Fruit fly (Drosophila melanogaster) whole organism, embryonic: ENCODE measurements around the gene CG34244.
A peak's percentile ranks its signal among the peaks of the same experiment; 100 is the strongest.

Experiments
- Blimp-1 ChIP-seq: fragments of 200-800 bp; sonication (Bioruptor generic); optimal IDR thresholded peaks from 3 replicates; lab custom pipeline; 2018; ENCODE audit warnings: missing biosample characterization, missing genetic modification characterization, mild to moderate bottlenecking, moderate library complexity, missing genetic modification reagents
- CG10979 ChIP-seq: fragments of 200-800 bp; sonication (Bioruptor generic); optimal IDR thresholded peaks from 2 replicates; lab custom pipeline; 2018; ENCODE audit warnings: missing biosample characterization, mild to moderate bottlenecking, missing genetic modification characterization, moderate library complexity
- CG11085 ChIP-seq: fragments of 200-800 bp; sonication (Bioruptor generic); IDR thresholded peaks from 2 replicates; pipeline ENCODE4 v1.3.6; 2022; ENCODE audit warnings: missing biosample characterization, missing genetic modification characterization
- CG12659 ChIP-seq: fragments of 200-800 bp; sonication (Bioruptor generic); optimal IDR thresholded peaks from 3 replicates; lab custom pipeline; 2017; ENCODE audit warnings: mild to moderate bottlenecking, missing biosample characterization, missing genetic modification reagents, missing genetic modification characterization
- CG13287 ChIP-seq: fragments of 200-800 bp; sonication (Bioruptor generic); IDR thresholded peaks from 2 replicates; pipeline ENCODE4 v1.3.6; 2022; ENCODE audit warnings: missing biosample characterization, missing genetic modification characterization; ENCODE audit not compliant: partially characterized antibody
- CG15514 ChIP-seq: fragments of 200-800 bp; sonication (Bioruptor generic); optimal IDR thresholded peaks from 3 replicates; lab custom pipeline; 2017; ENCODE audit warnings: missing biosample characterization, missing genetic modification characterization, mild to moderate bottlenecking, moderate library complexity, missing genetic modification reagents
- CG1603 ChIP-seq: fragments of 200-800 bp; sonication (Bioruptor generic); optimal IDR thresholded peaks from 2 replicates; lab custom pipeline; 2019; ENCODE audit warnings: missing biosample characterization, mild to moderate bottlenecking, missing genetic modification characterization, moderate library complexity
- CG1792 ChIP-seq: fragments of 200-800 bp; sonication (Bioruptor generic); optimal IDR thresholded peaks from 2 replicates; lab custom pipeline; 2016; ENCODE audit warnings: missing biosample characterization, missing genetic modification characterization
- CG2129 ChIP-seq: fragments of 200-800 bp; sonication (Bioruptor generic); IDR thresholded peaks from 2 replicates; pipeline ENCODE4 v1.3.6; 2022; ENCODE audit warnings: missing biosample characterization, missing genetic modification characterization; ENCODE audit not compliant: partially characterized antibody
- CG2678 ChIP-seq: fragments of 200-800 bp; sonication (Bioruptor generic); optimal IDR thresholded peaks from 3 replicates; lab custom pipeline; 2019; ENCODE audit warnings: missing biosample characterization, mild to moderate bottlenecking, missing genetic modification characterization, moderate library complexity
- CG3407 ChIP-seq: fragments of 200-800 bp; sonication (Bioruptor generic); optimal IDR thresholded peaks from 2 replicates; lab custom pipeline; 2018; ENCODE audit warnings: missing biosample characterization, mild to moderate bottlenecking, missing genetic modification characterization
- CG34376 ChIP-seq: fragments of 200-800 bp; sonication (Bioruptor generic); optimal IDR thresholded peaks from 2 replicates; lab custom pipeline; 2018; ENCODE audit warnings: missing biosample characterization, mild to moderate bottlenecking, missing genetic modification characterization
- CG4617 ChIP-seq: fragments of 200-800 bp; sonication (Bioruptor generic); optimal IDR thresholded peaks from 3 replicates; lab custom pipeline; 2016; ENCODE audit warnings: missing biosample characterization, missing genetic modification characterization, borderline replicate concordance
- CG6791 ChIP-seq: fragments of 200-800 bp; sonication (Bioruptor generic); IDR thresholded peaks from 3 replicates; pipeline ENCODE4 v1.3.6; 2022; ENCODE audit warnings: missing biosample characterization, missing genetic modification characterization; ENCODE audit not compliant: partially characterized antibody
- CG8290 ChIP-seq, 3 experiments: fragments of 200-800 bp; sonication (Bioruptor generic); optimal IDR thresholded peaks; 2 replicates each; lab custom pipeline; 2016 to 2019; ENCODE audit warnings: missing biosample characterization in 3 of 3, missing genetic modification characterization in 3 of 3, mild to moderate bottlenecking in 2 of 3, moderate library complexity in 1 of 3
- CG8359 ChIP-seq: fragments of 200-800 bp; sonication (Bioruptor generic); optimal IDR thresholded peaks from 2 replicates; lab custom pipeline; 2017; ENCODE audit warnings: missing biosample characterization, mild to moderate bottlenecking, missing genetic modification characterization, borderline replicate concordance
- CG9215 ChIP-seq: fragments of 200-800 bp; sonication (Bioruptor generic); IDR thresholded peaks from 2 replicates; pipeline ENCODE4 v1.3.6; 2022; ENCODE audit warnings: missing biosample characterization, missing genetic modification characterization
- Dad ChIP-seq: fragments of 200-800 bp; sonication (Bioruptor generic); optimal IDR thresholded peaks from 3 replicates; lab custom pipeline; 2016; ENCODE audit warnings: missing biosample characterization, missing genetic modification characterization
- ERR ChIP-seq: fragments of 200-800 bp; sonication (Bioruptor generic); optimal IDR thresholded peaks from 2 replicates; lab custom pipeline; 2016; ENCODE audit warnings: missing biosample characterization, missing genetic modification characterization
- HmgD ChIP-seq: fragments of 200-800 bp; sonication (Bioruptor generic); optimal IDR thresholded peaks from 3 replicates; lab custom pipeline; 2016; ENCODE audit warnings: missing biosample characterization, missing genetic modification characterization
- HmgZ ChIP-seq: fragments of 200-800 bp; sonication (Bioruptor generic); optimal IDR thresholded peaks from 2 replicates; lab custom pipeline; 2018; ENCODE audit warnings: missing biosample characterization, mild to moderate bottlenecking, missing genetic modification characterization
- Kr ChIP-seq: fragments of 200-800 bp; sonication (Bioruptor generic); optimal IDR thresholded peaks from 2 replicates; lab custom pipeline; 2017; ENCODE audit warnings: missing biosample characterization, mild to moderate bottlenecking, missing genetic modification characterization
- Mes4 ChIP-seq: fragments of 200-800 bp; sonication (Bioruptor generic); optimal IDR thresholded peaks from 2 replicates; lab custom pipeline; 2016; ENCODE audit warnings: missing biosample characterization, missing genetic modification characterization
- NK7.1 ChIP-seq: fragments of 200-800 bp; sonication (Bioruptor generic); optimal IDR thresholded peaks from 3 replicates; lab custom pipeline; 2016; ENCODE audit warnings: missing biosample characterization, missing genetic modification characterization
- Pdp1 ChIP-seq, 2 experiments: fragments of 200-800 bp; sonication (Bioruptor generic); optimal IDR thresholded peaks; 3 replicates each; lab custom pipeline; 2016; ENCODE audit warnings: missing biosample characterization in 2 of 2, missing genetic modification characterization in 2 of 2, mild to moderate bottlenecking in 1 of 2, moderate library complexity in 1 of 2
- ato ChIP-seq: fragments of 200-800 bp; sonication (Bioruptor generic); IDR thresholded peaks from 2 replicates; pipeline ENCODE4 v1.3.6; 2022; ENCODE audit warnings: missing biosample characterization, missing genetic modification characterization; ENCODE audit not compliant: partially characterized antibody
- cg ChIP-seq: fragments of 200-800 bp; sonication (Bioruptor generic); optimal IDR thresholded peaks from 3 replicates; lab custom pipeline; 2019; ENCODE audit warnings: missing biosample characterization, mild to moderate bottlenecking, missing genetic modification characterization, moderate library complexity
- chinmo ChIP-seq: fragments of 200-800 bp; sonication (Bioruptor generic); IDR thresholded peaks from 4 replicates; pipeline ENCODE4 v1.3.6; 2022; ENCODE audit warnings: missing biosample characterization, missing genetic modification characterization; ENCODE audit not compliant: partially characterized antibody
- crol ChIP-seq: fragments of 200-800 bp; sonication (Bioruptor generic); IDR thresholded peaks from 2 replicates; pipeline ENCODE4 v1.3.6; 2022; ENCODE audit warnings: missing biosample characterization, missing genetic modification characterization
- crp ChIP-seq, 2 experiments: fragments of 200-800 bp; sonication (Bioruptor generic); optimal IDR thresholded peaks; 2 replicates in 1 of 2; 3 replicates in 1 of 2; lab custom pipeline; 2017; ENCODE audit warnings: missing biosample characterization in 2 of 2, missing genetic modification characterization in 2 of 2, mild to moderate bottlenecking in 1 of 2, moderate library complexity in 1 of 2
- danr ChIP-seq: fragments of 200-800 bp; sonication (Bioruptor generic); IDR thresholded peaks from 2 replicates; pipeline ENCODE4 v1.3.6; 2022; ENCODE audit warnings: missing biosample characterization, missing genetic modification characterization
- gcm ChIP-seq: fragments of 200-800 bp; sonication (Bioruptor generic); optimal IDR thresholded peaks from 2 replicates; lab custom pipeline; 2019; ENCODE audit warnings: missing biosample characterization, mild to moderate bottlenecking, missing genetic modification characterization, moderate library complexity
- kay ChIP-seq: fragments of 200-800 bp; sonication (Bioruptor generic); optimal IDR thresholded peaks from 2 replicates; lab custom pipeline; 2016; ENCODE audit warnings: missing biosample characterization, missing genetic modification characterization
- ken ChIP-seq: fragments of 200-800 bp; sonication (Bioruptor generic); IDR thresholded peaks from 3 replicates; pipeline ENCODE4 v1.3.6; 2022; ENCODE audit warnings: missing biosample characterization, missing genetic modification characterization
- knrl ChIP-seq: fragments of 200-800 bp; sonication (Bioruptor generic); IDR thresholded peaks from 3 replicates; pipeline ENCODE4 v1.3.6; 2022; ENCODE audit warnings: missing biosample characterization, missing genetic modification characterization; ENCODE audit not compliant: partially characterized antibody
- nau ChIP-seq: fragments of 200-800 bp; sonication (Bioruptor generic); optimal IDR thresholded peaks from 3 replicates; lab custom pipeline; 2017; ENCODE audit warnings: missing biosample characterization, mild to moderate bottlenecking, missing genetic modification characterization, missing genetic modification reagents
- nerfin-1 ChIP-seq: fragments of 200-800 bp; sonication (Bioruptor generic); optimal IDR thresholded peaks from 3 replicates; lab custom pipeline; 2019; ENCODE audit warnings: missing biosample characterization, mild to moderate bottlenecking, missing genetic modification characterization, moderate library complexity
- oc ChIP-seq: fragments of 200-800 bp; sonication (Bioruptor generic); optimal IDR thresholded peaks from 2 replicates; lab custom pipeline; 2018; ENCODE audit warnings: missing biosample characterization, mild to moderate bottlenecking, missing genetic modification characterization, moderate library complexity
- pita ChIP-seq: fragments of 200-800 bp; sonication (Bioruptor generic); optimal IDR thresholded peaks from 2 replicates; lab custom pipeline; 2017; ENCODE audit warnings: missing biosample characterization, mild to moderate bottlenecking, missing genetic modification characterization
- pum ChIP-seq: fragments of 200-800 bp; sonication (Bioruptor generic); optimal IDR thresholded peaks from 2 replicates; lab custom pipeline; 2016; ENCODE audit warnings: missing biosample characterization, missing genetic modification characterization
- stwl ChIP-seq: fragments of 200-800 bp; sonication (Bioruptor generic); optimal IDR thresholded peaks from 3 replicates; lab custom pipeline; 2018; ENCODE audit warnings: missing biosample characterization, mild to moderate bottlenecking, missing genetic modification characterization, moderate library complexity
- tll ChIP-seq, 2 experiments: fragments of 200-800 bp in 1 of 2; fragments of >200 bp in 1 of 2; sonication (Bioruptor generic) in 1 of 2; optimal IDR thresholded peaks; 2 replicates each; lab custom pipeline; 2017 to 2019; ENCODE audit warnings: missing biosample characterization in 2 of 2, missing genetic modification characterization in 2 of 2, mild to moderate bottlenecking in 1 of 2, moderate library complexity in 1 of 2
- unc-4 ChIP-seq: fragments of 200-800 bp; sonication (Bioruptor generic); IDR thresholded peaks from 2 replicates; pipeline ENCODE4 v1.3.6; 2022; ENCODE audit warnings: missing biosample characterization, missing genetic modification characterization; ENCODE audit not compliant: partially characterized antibody
- zf30C ChIP-seq: fragments of 200-800 bp; sonication (Bioruptor generic); optimal IDR thresholded peaks from 3 replicates; lab custom pipeline; 2018; ENCODE audit warnings: missing biosample characterization, mild to moderate bottlenecking, missing genetic modification characterization
- zfh1 ChIP-seq: fragments of 200-800 bp; sonication (Bioruptor generic); IDR thresholded peaks from 3 replicates; pipeline ENCODE4 v1.3.6; 2022; ENCODE audit warnings: missing biosample characterization, missing genetic modification characterization

CG34244 gene

dm6 chr3L:14220611-14221497 lies 14.9 kb downstream of the CG34244 start (continued):
- TF ChIP-seq CG3407 (GFP tag; lab: Kevin White, UChicago) (no peak), unc-4 (no peak), Mes4 (no peak), CG9215 (no peak), pita (GFP tag; lab: Kevin White, UChicago) (peak; percentile 12), chinmo (GFP tag; lab: Robert Waterston, UW) (0 out of 4 replicates have a peak, but pooled peaks have one; percentile 27), CG12659 (GFP tag; lab: Kevin White, UChicago) (no peak), CG11085 (GFP tag; lab: Robert Waterston, UW) (no peak), gcm (peak; percentile 70), danr (GFP tag; lab: Robert Waterston, UW) (no peak), nerfin-1 (peak; percentile 3), ken (GFP tag; lab: Robert Waterston, UW) (no peak), Kr (GFP tag; lab: Kevin White, UChicago) (no peak), CG13287 (GFP tag; lab: Robert Waterston, UW) (0 out of 2 replicates have a peak, but pooled peaks have one; percentile 27), CG4617 (GFP tag; lab: Kevin White, UChicago) (no peak), CG1603 (tag; lab: Kevin White, UChicago) (peak; percentile 9), CG8359 (GFP tag; lab: Kevin White, UChicago) (no peak), CG1792 (GFP tag; lab: Kevin White, UChicago) (no peak), knrl (GFP tag; lab: Robert Waterston, UW) (no peak), pum (GFP tag; lab: Kevin White, UChicago) (no peak), CG15514 (GFP tag; lab: Kevin White, UChicago) (no peak), CG10979 (no peak), HmgD (GFP tag; lab: Kevin White, UChicago) (no peak), oc (tag; lab: Kevin White, UChicago) (no peak), zf30C (GFP tag; lab: Kevin White, UChicago) (no peak), nau (no peak), ERR (GFP tag; lab: Kevin White, UChicago) (peak; percentile 5), CG2129 (no peak), CG2678 (tag; lab: Kevin White, UChicago) (no peak), Pdp1 (GFP tag; optimal IDR thresholded peaks at IDR 0.05; lab: Kevin White, UChicago) (peak in 1 of 2 experiments; percentile 2), crol (GFP tag; lab: Robert Waterston, UW) (peak; percentile 67), CG6791 (peak; percentile 70), Dad (GFP tag; lab: Kevin White, UChicago) (no peak), tll (GFP tag; optimal IDR thresholded peaks at IDR 0.05; lab: Kevin White, UChicago) (no peak), ato (no peak), CG34376 (peak; percentile 39), HmgZ (tag; lab: Kevin White, UChicago) (peak; percentile 9), kay (no peak), NK7.1 (GFP tag; lab: Kevin White, UChicago) (no peak), crp (GFP tag; optimal IDR thresholded peaks at IDR 0.05; lab: Kevin White, UChicago) (peak in 1 of 2 experiments; percentile 27), stwl (peak; percentile 61), CG8290 (GFP tag; optimal IDR thresholded peaks at IDR 0.05; lab: Kevin White, UChicago) (peak; percentile 83), CG8290 (tag; optimal IDR thresholded peaks at IDR 0.05; lab: Kevin White, UChicago) (peak in 1 of 2 experiments; percentile 34), zfh1 (GFP tag; lab: Robert Waterston, UW) (0 out of 3 replicates have a peak, but pooled peaks have one; percentile 12), cg (GFP tag; lab: Kevin White, UChicago) (peak; percentile 53), Blimp-1 (GFP tag; lab: Kevin White, UChicago) (peak; percentile 97)
